Fruit fly (Drosophila melanogaster) whole organism, prepupa: ENCODE data around the gene CG7367.

Experiments used
- Blimp-1 ChIP-seq: fragments of 200-800 bp; sonication (Bioruptor generic); optimal IDR thresholded peaks from 3 replicates; lab custom pipeline; 2017; ENCODE audit warnings: missing biosample characterization, missing genetic modification characterization, mild to moderate bottlenecking, moderate library complexity, missing genetic modification reagents
- CG10631 ChIP-seq: fragments of 200-800 bp; sonication (Bioruptor generic); optimal IDR thresholded peaks from 2 replicates; lab custom pipeline; 2016; ENCODE audit warnings: missing biosample characterization, missing genetic modification characterization
- CG10669 ChIP-seq: fragments of 200-800 bp; sonication (Bioruptor generic); optimal IDR thresholded peaks from 3 replicates; lab custom pipeline; 2018; ENCODE audit warnings: missing biosample characterization, mild to moderate bottlenecking, missing genetic modification characterization, moderate library complexity
- CG11294 ChIP-seq: fragments of 200-800 bp; sonication (Bioruptor generic); IDR thresholded peaks from 2 replicates; pipeline ENCODE4 v1.3.6; 2022; ENCODE audit warnings: missing biosample characterization, missing genetic modification characterization
- CG11762 ChIP-seq: fragments of 200-800 bp; sonication (Bioruptor generic); optimal IDR thresholded peaks from 3 replicates; lab custom pipeline; 2016; ENCODE audit warnings: missing biosample characterization, missing genetic modification characterization; ENCODE audit not compliant: insufficient read depth
- CG11902 ChIP-seq: fragments of 200-800 bp; sonication (Bioruptor generic); optimal IDR thresholded peaks from 3 replicates; lab custom pipeline; 2016; ENCODE audit warnings: missing biosample characterization, missing genetic modification characterization
- CG15336 ChIP-seq: fragments of 200-800 bp; sonication (Bioruptor generic); IDR thresholded peaks from 2 replicates; pipeline ENCODE4 v1.3.6; 2022; ENCODE audit warnings: missing biosample characterization, missing genetic modification characterization
- CG1621 ChIP-seq: fragments of 200-800 bp; sonication (Bioruptor generic); optimal IDR thresholded peaks from 3 replicates; lab custom pipeline; 2018; ENCODE audit warnings: missing biosample characterization, mild to moderate bottlenecking, missing genetic modification characterization
- CG3032 ChIP-seq: fragments of 200-800 bp; optimal IDR thresholded peaks from 2 replicates; lab custom pipeline; 2019; ENCODE audit warnings: missing biosample characterization, mild to moderate bottlenecking, missing genetic modification characterization, moderate library complexity
- CG31627 ChIP-seq: fragments of 200-800 bp; sonication (Bioruptor generic); optimal IDR thresholded peaks from 3 replicates; lab custom pipeline; 2016; ENCODE audit warnings: missing biosample characterization, missing genetic modification characterization
- CG32006 ChIP-seq: fragments of 200-800 bp; sonication (Bioruptor generic); optimal IDR thresholded peaks from 3 replicates; lab custom pipeline; 2017; ENCODE audit warnings: missing biosample characterization, mild to moderate bottlenecking, missing genetic modification characterization
- CG34406 ChIP-seq: fragments of 200-800 bp; sonication (Bioruptor generic); optimal IDR thresholded peaks from 3 replicates; lab custom pipeline; 2016; ENCODE audit warnings: missing biosample characterization, missing genetic modification characterization
- CG6163 ChIP-seq: fragments of 200-800 bp; sonication (Bioruptor generic); IDR thresholded peaks from 3 replicates; pipeline ENCODE4 v1.3.6; 2022; ENCODE audit warnings: missing biosample characterization, missing genetic modification characterization
- CG6792 ChIP-seq: fragments of 200-800 bp; sonication (Bioruptor generic); optimal IDR thresholded peaks from 3 replicates; lab custom pipeline; 2016; ENCODE audit warnings: missing biosample characterization, missing genetic modification characterization
- CG6854 ChIP-seq: fragments of 200-800 bp; sonication (Bioruptor generic); optimal IDR thresholded peaks from 2 replicates; lab custom pipeline; 2017; ENCODE audit warnings: missing biosample characterization, mild to moderate bottlenecking, missing genetic modification characterization
- CG8119 ChIP-seq: fragments of 200-800 bp; sonication (Bioruptor generic); IDR thresholded peaks from 3 replicates; pipeline ENCODE4 v1.3.6; 2022; ENCODE audit warnings: missing biosample characterization, missing genetic modification characterization
- CG9139 ChIP-seq: fragments of 200-800 bp; sonication (Bioruptor generic); optimal IDR thresholded peaks from 3 replicates; lab custom pipeline; 2017; ENCODE audit warnings: missing biosample characterization, mild to moderate bottlenecking, missing genetic modification characterization
- Eip75B ChIP-seq: fragments of 200-800 bp; sonication (Bioruptor generic); optimal IDR thresholded peaks from 3 replicates; lab custom pipeline; 2016; ENCODE audit warnings: missing biosample characterization, missing genetic modification characterization
- Eip78C ChIP-seq: fragments of 200-800 bp; sonication (Bioruptor generic); peaks from one replicate; lab custom pipeline; 2016; ENCODE audit warnings: missing biosample characterization, missing genetic modification characterization
- Eip93F ChIP-seq: fragments of 200-800 bp; sonication (Bioruptor generic); optimal IDR thresholded peaks from 2 replicates; lab custom pipeline; 2016; ENCODE audit warnings: missing biosample characterization, mild to moderate bottlenecking, missing genetic modification characterization
- Ets21C ChIP-seq: fragments of 200-800 bp; sonication (Bioruptor generic); optimal IDR thresholded peaks from 3 replicates; lab custom pipeline; 2016; ENCODE audit warnings: missing biosample characterization, missing genetic modification characterization
- Ets96B ChIP-seq: fragments of 200-800 bp; optimal IDR thresholded peaks from 2 replicates; lab custom pipeline; 2019; ENCODE audit warnings: missing biosample characterization, mild to moderate bottlenecking, missing genetic modification characterization, moderate library complexity
- Gug ChIP-seq: fragments of 200-800 bp; sonication (Bioruptor generic); IDR thresholded peaks from 2 replicates; pipeline ENCODE4 v1.3.6; 2022; ENCODE audit warnings: missing biosample characterization, missing genetic modification characterization
- Hr4 ChIP-seq: fragments of 200-800 bp; sonication (Bioruptor generic); optimal IDR thresholded peaks from 3 replicates; lab custom pipeline; 2016; ENCODE audit warnings: missing biosample characterization, missing genetic modification characterization
- OdsH ChIP-seq: fragments of 200-800 bp; sonication (Bioruptor generic); optimal IDR thresholded peaks from 3 replicates; lab custom pipeline; 2016; ENCODE audit warnings: missing biosample characterization, missing genetic modification characterization
- Smox ChIP-seq: fragments of 200-800 bp; sonication (Bioruptor generic); optimal IDR thresholded peaks from 3 replicates; lab custom pipeline; 2016; ENCODE audit warnings: missing biosample characterization, missing genetic modification characterization
- Sox102F ChIP-seq: fragments of 200-800 bp; sonication (Bioruptor generic); optimal IDR thresholded peaks from 2 replicates; lab custom pipeline; 2016; ENCODE audit warnings: missing biosample characterization, mild to moderate bottlenecking, missing genetic modification characterization
- Sox14 ChIP-seq: fragments of 200-800 bp; sonication (Bioruptor generic); optimal IDR thresholded peaks from 3 replicates; lab custom pipeline; 2016; ENCODE audit warnings: missing biosample characterization, missing genetic modification characterization
- achi ChIP-seq: fragments of 200-800 bp; sonication (Bioruptor generic); optimal IDR thresholded peaks from 3 replicates; lab custom pipeline; 2016; ENCODE audit warnings: missing biosample characterization, missing genetic modification characterization
- cyc ChIP-seq: fragments of 200-800 bp; sonication (Bioruptor generic); optimal IDR thresholded peaks from 3 replicates; lab custom pipeline; 2016; ENCODE audit warnings: missing biosample characterization, missing genetic modification characterization
- dac ChIP-seq: fragments of 200-800 bp; sonication (Bioruptor generic); optimal IDR thresholded peaks from 2 replicates; lab custom pipeline; 2017; ENCODE audit warnings: missing biosample characterization, mild to moderate bottlenecking, missing genetic modification characterization
- dsx ChIP-seq: fragments of 200-800 bp; optimal IDR thresholded peaks from 3 replicates; lab custom pipeline; 2019; ENCODE audit warnings: missing biosample characterization, mild to moderate bottlenecking, missing genetic modification characterization, moderate library complexity; ENCODE audit not compliant: poor library complexity, severe bottlenecking
- eg ChIP-seq: fragments of 200-800 bp; sonication (Bioruptor generic); IDR thresholded peaks from 3 replicates; pipeline ENCODE4 v1.3.6; 2022; ENCODE audit warnings: missing biosample characterization, missing genetic modification characterization
- esn ChIP-seq: fragments of 200-800 bp; sonication (Bioruptor generic); optimal IDR thresholded peaks from 2 replicates; lab custom pipeline; 2016; ENCODE audit warnings: missing biosample characterization, mild to moderate bottlenecking, missing genetic modification characterization, moderate library complexity
- fkh ChIP-seq: fragments of 200-800 bp; sonication (Bioruptor generic); optimal IDR thresholded peaks from 3 replicates; lab custom pipeline; 2017; ENCODE audit warnings: missing biosample characterization, mild to moderate bottlenecking, missing genetic modification characterization, moderate library complexity
- lz ChIP-seq: fragments of 200-800 bp; sonication (Bioruptor generic); optimal IDR thresholded peaks from 3 replicates; lab custom pipeline; 2016; ENCODE audit warnings: missing biosample characterization, missing genetic modification characterization
- pdm3 ChIP-seq: fragments of 200-800 bp; sonication (Bioruptor generic); optimal IDR thresholded peaks from 3 replicates; lab custom pipeline; 2016; ENCODE audit warnings: missing biosample characterization, missing genetic modification characterization
- salr ChIP-seq, 2 experiments: fragments of 200-800 bp; sonication (Bioruptor generic); optimal IDR thresholded peaks; 3 replicates each; lab custom pipeline; 2016 to 2018; ENCODE audit warnings: missing biosample characterization in 2 of 2, missing genetic modification characterization in 2 of 2, mild to moderate bottlenecking in 1 of 2
- spab ChIP-seq: fragments of 200-800 bp; sonication (Bioruptor generic); optimal IDR thresholded peaks from 2 replicates; lab custom pipeline; 2017; ENCODE audit warnings: missing biosample characterization, mild to moderate bottlenecking, missing genetic modification characterization, missing genetic modification reagents
- ss ChIP-seq, 2 experiments: fragments of 200-800 bp; sonication (Bioruptor generic); optimal IDR thresholded peaks; 2 replicates in 1 of 2; 3 replicates in 1 of 2; lab custom pipeline; 2017 to 2018; ENCODE audit warnings: mild to moderate bottlenecking in 2 of 2, missing biosample characterization in 2 of 2, missing genetic modification characterization in 2 of 2, moderate library complexity in 1 of 2
- topi ChIP-seq: fragments of 200-800 bp; sonication (Bioruptor generic); optimal IDR thresholded peaks from 3 replicates; lab custom pipeline; 2016; ENCODE audit warnings: missing biosample characterization, missing genetic modification characterization
- vri ChIP-seq: fragments of 200-800 bp; sonication (Bioruptor generic); optimal IDR thresholded peaks from 3 replicates; lab custom pipeline; 2016; ENCODE audit warnings: missing biosample characterization, mild to moderate bottlenecking, missing genetic modification characterization

The CG7367 gene

DNA sequence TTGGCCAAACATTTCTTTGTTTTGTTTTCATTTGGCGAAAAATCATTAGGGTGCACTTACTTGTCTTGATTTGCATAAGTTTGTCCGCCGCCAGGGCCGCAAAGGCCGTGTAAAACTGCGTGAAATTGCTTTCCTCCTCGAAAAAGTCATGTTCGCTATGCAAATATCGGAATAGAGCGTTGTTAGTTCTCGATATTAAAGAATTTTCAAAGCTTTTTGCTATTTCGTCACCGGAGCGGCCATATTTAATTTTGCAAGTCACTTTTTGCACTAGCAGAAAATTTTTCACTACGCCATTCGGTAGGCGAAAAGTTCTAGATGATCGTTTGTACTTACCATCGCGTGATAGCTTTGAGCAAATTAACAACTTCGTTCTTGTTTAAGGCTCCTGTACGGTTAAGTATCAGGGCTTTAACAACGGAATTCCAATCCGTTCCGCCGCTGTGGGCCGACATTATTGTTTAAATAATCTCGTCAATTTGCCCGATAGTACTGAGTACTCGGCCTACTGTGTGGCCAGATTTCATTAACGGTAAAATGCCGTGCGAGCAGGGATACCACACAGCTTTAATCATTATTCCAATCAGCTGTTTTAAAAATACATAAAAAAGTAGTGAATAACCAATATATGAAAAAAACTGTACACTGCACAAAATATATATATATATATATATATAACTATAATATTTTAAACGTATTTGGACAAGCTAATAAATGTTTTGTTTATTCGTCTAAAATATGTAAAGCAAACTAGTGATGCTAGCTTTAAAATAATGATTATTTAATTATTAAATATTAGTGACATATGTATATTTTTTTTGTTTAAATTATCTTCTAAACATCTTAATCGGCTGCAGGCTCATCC lies 31.8 kb upstream of the CG7367 start, which contains the start of gene poe:
poe (minus strand) TSS at position 513 of the 865 bp plus-strand sequence.
- no peak for TF ChIP-seq CG11902 (GFP tag; lab: Kevin White, UChicago)
- TF ChIP-seq Ets21C, result no peak
- no peak for TF ChIP-seq CG31627 (GFP tag; lab: Kevin White, UChicago)
- TF ChIP-seq esn (GFP tag; lab: Kevin White, UChicago), result peak; percentile 1
- no peak for TF ChIP-seq ss (GFP tag; optimal IDR thresholded peaks at IDR 0.05; lab: Kevin White, UChicago)
- no peak for TF ChIP-seq dsx (GFP tag; lab: Kevin White, UChicago)
- no peak for TF ChIP-seq vri (GFP tag; lab: Kevin White, UChicago)
- peak; percentile 20 for TF ChIP-seq CG6854
- peak; percentile 29 for TF ChIP-seq CG10631
- no peak for TF ChIP-seq CG9139
- no peak for TF ChIP-seq dac (GFP tag; lab: Kevin White, UChicago)
- no peak for TF ChIP-seq Eip78C (GFP tag; lab: Kevin White, UChicago)
- TF ChIP-seq CG8119 (GFP tag; lab: Robert Waterston, UW), result peak; percentile 76
- TF ChIP-seq CG11294, result peak; percentile 41
- peak; percentile 69 for TF ChIP-seq CG3032 (tag; lab: Kevin White, UChicago)
- TF ChIP-seq CG15336 (GFP tag; lab: Robert Waterston, UW), result peak; percentile 73
- no peak for TF ChIP-seq Smox (GFP tag; lab: Kevin White, UChicago)
- no peak for TF ChIP-seq Sox14 (GFP tag; lab: Kevin White, UChicago)
- TF ChIP-seq lz (GFP tag; lab: Kevin White, UChicago), result no peak
- TF ChIP-seq CG6163, result peak; percentile 65; the same call in 1 of the 3 replicates
- TF ChIP-seq CG32006 (GFP tag; lab: Kevin White, UChicago), result no peak
- TF ChIP-seq pdm3 (GFP tag; lab: Kevin White, UChicago), result no peak
- no peak for TF ChIP-seq fkh (GFP tag; lab: Kevin White, UChicago)
- TF ChIP-seq Gug, result 0 out of 2 replicates have a peak, but pooled peaks have one; percentile 15
- TF ChIP-seq, all 60 proteins: peak for 9

DNA sequence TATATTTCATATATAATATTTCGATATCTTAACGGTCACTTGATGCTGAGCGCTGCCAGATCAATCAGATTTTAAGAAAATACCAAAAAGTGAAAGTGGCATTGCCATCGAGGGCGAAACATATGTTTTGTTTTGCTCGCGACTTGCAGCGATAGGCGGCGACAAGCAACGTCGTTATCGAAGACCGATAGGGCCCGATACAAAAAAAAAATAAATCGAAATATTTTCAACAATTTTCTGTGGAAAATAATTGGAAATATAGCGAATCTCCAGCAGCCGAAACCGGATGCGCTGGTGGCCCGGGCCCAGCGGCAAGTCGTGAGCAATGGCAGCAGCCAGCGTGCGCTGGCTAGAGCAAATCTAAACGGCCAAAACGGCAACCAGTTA lies 3.7 kb upstream of the CG7367 start, which contains the start of gene Megf8:
Megf8 (plus strand) TSS at position 190 of the 387 bp plus-strand sequence.
- TF ChIP-seq Eip93F (GFP tag; lab: Kevin White, UChicago) (no peak), Blimp-1 (GFP tag; lab: Kevin White, UChicago) (peak; percentile 100)

DNA sequence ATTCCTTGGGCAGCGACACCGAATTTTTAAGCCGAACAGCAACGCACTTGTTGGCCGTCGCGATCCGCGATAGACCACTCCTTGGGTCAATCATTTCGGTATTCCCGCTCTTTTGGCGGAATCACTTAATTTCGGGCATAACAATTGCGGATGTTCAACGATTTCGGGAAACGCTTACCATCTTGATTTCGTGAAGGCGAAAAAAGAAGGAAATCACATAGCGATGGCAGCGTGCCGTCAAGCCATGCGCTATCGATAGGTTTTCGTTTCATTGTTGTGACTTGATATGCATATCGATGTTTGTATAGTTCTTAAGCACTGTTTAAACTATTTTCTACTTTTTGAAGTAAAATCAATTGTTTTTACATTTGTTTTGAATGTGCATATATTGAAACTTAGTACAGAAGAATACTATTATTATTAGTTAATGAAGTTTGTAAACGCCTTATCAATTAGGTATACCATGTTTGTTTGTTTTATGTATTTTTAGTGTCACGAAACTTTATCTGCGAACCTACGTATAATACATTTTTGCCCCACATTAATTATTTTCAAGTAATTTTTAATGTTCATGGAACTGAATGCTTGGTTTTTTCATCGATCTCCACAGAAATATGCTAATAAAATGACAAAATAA lies 3.2 kb upstream of the CG7367 start, which contains the start of gene RpL36A:
RpL36A (minus strand) TSS at position 265 of the 637 bp plus-strand sequence.
- no peak for TF ChIP-seq CG34406 (GFP tag; lab: Kevin White, UChicago)
- peak; percentile 100 for TF ChIP-seq achi
- no peak for TF ChIP-seq dac (GFP tag; lab: Kevin White, UChicago)
- peak; percentile 65 for TF ChIP-seq esn (GFP tag; lab: Kevin White, UChicago)
- TF ChIP-seq lz (GFP tag; lab: Kevin White, UChicago), result peak; percentile 55
- TF ChIP-seq Smox (GFP tag; lab: Kevin White, UChicago), result no peak
- no peak for TF ChIP-seq ss (GFP tag; optimal IDR thresholded peaks at IDR 0.05; lab: Kevin White, UChicago)
- TF ChIP-seq CG6792 (GFP tag; lab: Kevin White, UChicago), result no peak
- no peak for TF ChIP-seq Sox102F (GFP tag; lab: Kevin White, UChicago)
- no peak for TF ChIP-seq CG3032 (tag; lab: Kevin White, UChicago)
- no peak for TF ChIP-seq CG11294
- no peak for TF ChIP-seq Eip75B (GFP tag; lab: Kevin White, UChicago)
- TF ChIP-seq cyc, result peak; percentile 32
- TF ChIP-seq CG11762 (GFP tag; lab: Kevin White, UChicago), result no peak
- peak; percentile 59 for TF ChIP-seq CG31627 (GFP tag; lab: Kevin White, UChicago)
- no peak for TF ChIP-seq CG10669
- no peak for TF ChIP-seq topi (GFP tag; lab: Kevin White, UChicago)
- no peak for TF ChIP-seq Ets96B
- no peak for TF ChIP-seq spab (GFP tag; lab: Kevin White, UChicago)
- peak in 1 of 2 experiments; percentile 6 for TF ChIP-seq salr (GFP tag; optimal IDR thresholded peaks at IDR 0.05; lab: Kevin White, UChicago)
- TF ChIP-seq OdsH (GFP tag; lab: Kevin White, UChicago), result no peak
- TF ChIP-seq CG6854, result peak; percentile 65
- no peak for TF ChIP-seq Hr4 (GFP tag; lab: Kevin White, UChicago)
- peak; percentile 32; the same call in 2 of the 3 replicates for TF ChIP-seq CG6163
- peak; percentile 39 for TF ChIP-seq CG1621
- peak; percentile 60; the same call in 2 of the 3 replicates for TF ChIP-seq eg
